Fruit fly (Drosophila melanogaster): ENCODE results near the gene Ho.

The Ho gene

DNA sequence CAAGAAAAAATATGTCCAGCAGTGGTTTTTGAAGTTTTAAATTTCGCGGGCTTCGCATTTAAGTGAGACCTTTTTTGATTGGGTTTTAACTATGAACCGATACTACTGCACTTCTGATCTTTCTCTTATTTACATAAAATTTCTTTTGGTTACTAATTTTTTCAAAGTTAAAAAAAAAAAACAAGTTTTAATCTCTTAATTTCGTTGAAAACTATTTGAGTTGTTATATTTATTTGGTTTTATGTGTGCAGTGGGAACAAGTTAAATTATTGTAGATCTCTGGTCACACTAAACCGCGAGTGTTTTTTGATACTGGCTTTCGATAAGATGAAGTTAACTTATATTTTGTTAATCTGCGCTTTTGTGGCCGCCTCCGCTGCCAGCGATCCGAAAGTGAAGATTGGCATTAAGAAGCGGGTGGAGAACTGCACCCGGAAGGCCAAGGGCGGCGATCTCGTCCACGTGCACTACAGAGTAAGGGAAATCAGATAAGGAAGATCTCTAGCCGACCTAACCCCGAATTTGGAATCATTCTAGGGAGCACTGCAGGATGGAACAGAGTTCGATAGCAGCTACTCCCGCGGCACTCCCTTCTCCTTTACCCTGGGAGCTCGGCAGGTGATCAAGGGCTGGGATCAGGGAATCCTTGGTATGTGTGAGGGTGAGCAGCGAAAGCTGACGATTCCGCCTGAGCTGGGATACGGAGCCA lies 5.4 kb upstream of the Ho start, which contains the start of gene CG14715 (continued):
- TF ChIP-seq CG12104 (GFP tag; optimal IDR thresholded peaks at IDR 0.05) (no peak), CG15269 (tag; optimal IDR thresholded peaks at IDR 0.05) (peak; percentile 36), ewg (GFP tag; optimal IDR thresholded peaks at IDR 0.05) (no peak), CG11247 (GFP tag; IDR thresholded peaks at IDR 0.05) (no peak), cas (GFP tag; IDR thresholded peaks at IDR 0.05) (no peak), yki (optimal IDR thresholded peaks at IDR 0.05) (no peak), CG17186 (GFP tag; optimal IDR thresholded peaks at IDR 0.05) (no peak), sima (GFP tag; optimal IDR thresholded peaks at IDR 0.05) (no peak), HHEX (GFP tag; optimal IDR thresholded peaks at IDR 0.05) (no peak), NC2α (GFP tag; optimal IDR thresholded peaks at IDR 0.05) (no peak), gt (GFP tag; IDR thresholded peaks at IDR 0.05) (no peak), CG2678 (tag; optimal IDR thresholded peaks at IDR 0.05) (peak; percentile 42), CG6813 (GFP tag; optimal IDR thresholded peaks at IDR 0.05) (no peak), row (GFP tag; IDR thresholded peaks at IDR 0.05) (peak; percentile 82), CG8290 (GFP tag; optimal IDR thresholded peaks at IDR 0.05) (peak; percentile 46), CG8290 (tag; optimal IDR thresholded peaks at IDR 0.05) (no peak), CG2875 (GFP tag; optimal IDR thresholded peaks at IDR 0.05) (no peak), ems (GFP tag; optimal IDR thresholded peaks at IDR 0.05) (no peak), Tbp (GFP tag; optimal IDR thresholded peaks at IDR 0.05) (no peak), CG4854 (GFP tag; optimal IDR thresholded peaks at IDR 0.05) (no peak), amos (GFP tag; IDR thresholded peaks at IDR 0.05; ENCODE audit: partially characterized antibody) (no peak; the same call in 1 of the 2 replicates), ab (GFP tag; optimal IDR thresholded peaks at IDR 0.05) (no peak), CG43689 (GFP tag; IDR thresholded peaks at IDR 0.05) (no peak), ash1 (GFP tag; optimal IDR thresholded peaks at IDR 0.05) (no peak), CG11093 (GFP tag; IDR thresholded peaks at IDR 0.05) (no peak), hbn (GFP tag; IDR thresholded peaks at IDR 0.05; ENCODE audit: partially characterized antibody) (peak; percentile 37; the same call in 1 of the 2 replicates), nmo (GFP tag; optimal IDR thresholded peaks at IDR 0.05) (peak; percentile 74), zen2 (GFP tag; IDR thresholded peaks at IDR 0.05; ENCODE audit: partially characterized antibody) (no peak), Fer2 (tag; optimal IDR thresholded peaks at IDR 0.05) (no peak), Antp (GFP tag; optimal IDR thresholded peaks at IDR 0.05) (peak; percentile 43), her (GFP tag; optimal IDR thresholded peaks at IDR 0.05) (no peak), shn (GFP tag; optimal IDR thresholded peaks at IDR 0.05) (peak; percentile 48), slbo (GFP tag; IDR thresholded peaks at IDR 0.05) (peak; percentile 49; the same call in 1 of the 2 replicates), CG2129 (GFP tag; IDR thresholded peaks at IDR 0.05; ENCODE audit: partially characterized antibody) (no peak), CG15601 (tag; optimal IDR thresholded peaks at IDR 0.05) (peak; percentile 57), hkb (optimal IDR thresholded peaks at IDR 0.05) (no peak), hkb (GFP tag; IDR thresholded peaks at IDR 0.05) (peak; percentile 64), pzg (GFP tag; optimal IDR thresholded peaks at IDR 0.05) (peak; percentile 56), chn (GFP tag; optimal IDR thresholded peaks at IDR 0.05) (peak; percentile 53), CG18262 (tag; optimal IDR thresholded peaks at IDR 0.05) (peak; percentile 31), oc (tag; optimal IDR thresholded peaks at IDR 0.05) (no peak), ssp (GFP tag; IDR thresholded peaks at IDR 0.05) (peak; percentile 88), phol (tag; optimal IDR thresholded peaks at IDR 0.05) (peak; percentile 71), CG14965 (GFP tag; optimal IDR thresholded peaks at IDR 0.05; ENCODE audit: borderline replicate concordance) (no peak), salm (tag; optimal IDR thresholded peaks at IDR 0.05) (no peak), lab (GFP tag; optimal IDR thresholded peaks at IDR 0.05) (no peak), tap (tag; optimal IDR thresholded peaks at IDR 0.05) (no peak), E2f2 (GFP tag; IDR thresholded peaks at IDR 0.05) (peak; percentile 94), tup (GFP tag; optimal IDR thresholded peaks at IDR 0.05) (no peak), bab2 (GFP tag; optimal IDR thresholded peaks at IDR 0.05) (peak; percentile 43), CG6765 (GFP tag; optimal IDR thresholded peaks at IDR 0.05) (no peak)
